Worm (Caenorhabditis elegans): Measurements from ENCODE around the gene larp-1.
A peak's percentile ranks its signal among the peaks of the same experiment; 100 is the strongest.

Gene larp-1

ce11 chrIII:5047175-5047574 lies 29.7 kb upstream of the larp-1 start, which contains the start of gene txbp-3 (continued):
- TF ChIP-seq T20F7.1 (GFP tag; optimal IDR thresholded peaks at IDR 0.05): peak; percentile 25

DNA sequence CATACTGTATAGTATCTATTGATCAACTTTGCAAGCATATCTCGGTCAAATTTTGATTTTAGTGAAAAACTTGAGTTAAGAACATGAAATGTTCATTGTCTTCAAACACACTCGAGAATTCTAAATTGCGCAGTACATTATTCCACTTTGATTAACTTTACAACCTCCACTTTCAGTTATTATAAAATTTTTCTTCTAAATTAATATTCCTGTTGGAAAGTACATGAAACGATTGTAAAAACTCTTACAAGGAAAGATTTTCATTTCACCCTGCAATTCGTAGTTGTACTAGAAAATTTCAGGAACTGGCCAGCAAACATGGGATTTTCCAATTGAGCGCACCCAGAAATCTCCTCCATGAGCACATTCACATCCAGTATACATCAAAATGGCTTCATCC lies 27.3 kb upstream of the larp-1 start, which contains the start of gene C45G9.14:
C45G9.14 (plus strand) TSS at position 301 of the 400 bp plus-strand sequence.
- TF ChIP-seq dmd-6 (GFP tag; IDR thresholded peaks at IDR 0.05) (no peak), ces-1 (GFP tag; optimal IDR thresholded peaks at IDR 0.05) (no peak), daf-16 (GFP tag; optimal IDR thresholded peaks at IDR 0.05) (no peak), daf-16 (tag; optimal IDR thresholded peaks at IDR 0.05) (no peak), egl-27 (tag; optimal IDR thresholded peaks at IDR 0.05) (no peak), mes-2 (tag; optimal IDR thresholded peaks at IDR 0.05; ENCODE audit: poor library complexity, severe bottlenecking) (no peak), Y75B8A.6 (GFP tag; IDR thresholded peaks at IDR 0.05) (no peak), aha-1 (tag) (no peak), attf-4 (tag; optimal IDR thresholded peaks at IDR 0.05) (no peak), tag-97 (GFP tag; IDR thresholded peaks at IDR 0.05) (no peak), fkh-10 (GFP tag; optimal IDR thresholded peaks at IDR 0.05) (no peak), cey-2 (tag; optimal IDR thresholded peaks at IDR 0.05; ENCODE audit: borderline replicate concordance, insufficient read depth) (no peak), lin-15B (tag; optimal IDR thresholded peaks at IDR 0.05) (no peak), mdl-1 (tag; optimal IDR thresholded peaks at IDR 0.05) (no peak), lin-1 (GFP tag; IDR thresholded peaks at IDR 0.05) (no peak), ceh-32 (tag; optimal IDR thresholded peaks at IDR 0.05; ENCODE audit: poor library complexity) (no peak), F37D6.2 (tag; optimal IDR thresholded peaks at IDR 0.05) (no peak), ZK546.5 (tag; optimal IDR thresholded peaks at IDR 0.05) (no peak), nhr-10 (tag; optimal IDR thresholded peaks at IDR 0.05) (no peak), dpl-1 (GFP tag; optimal IDR thresholded peaks at IDR 0.05) (no peak), snpc-1.2 (GFP tag; IDR thresholded peaks at IDR 0.05) (no peak)

ce11 chrIII:5042112-5042511 lies 24.7 kb upstream of the larp-1 start, which contains the start of gene nlp-43:
Gene nlp-43, plus strand, starts transcription at chrIII:5042412.
- TF ChIP-seq spr-1 (tag; optimal IDR thresholded peaks at IDR 0.05) (no peak), mxl-3 (GFP tag; optimal IDR thresholded peaks at IDR 0.05) (no peak), ZK546.5 (tag; optimal IDR thresholded peaks at IDR 0.05) (no peak), ceh-44 (GFP tag; IDR thresholded peaks at IDR 0.05) (no peak), fkh-10 (GFP tag; optimal IDR thresholded peaks at IDR 0.05) (no peak), egl-43 (GFP tag; IDR thresholded peaks at IDR 0.05) (no peak)

DNA sequence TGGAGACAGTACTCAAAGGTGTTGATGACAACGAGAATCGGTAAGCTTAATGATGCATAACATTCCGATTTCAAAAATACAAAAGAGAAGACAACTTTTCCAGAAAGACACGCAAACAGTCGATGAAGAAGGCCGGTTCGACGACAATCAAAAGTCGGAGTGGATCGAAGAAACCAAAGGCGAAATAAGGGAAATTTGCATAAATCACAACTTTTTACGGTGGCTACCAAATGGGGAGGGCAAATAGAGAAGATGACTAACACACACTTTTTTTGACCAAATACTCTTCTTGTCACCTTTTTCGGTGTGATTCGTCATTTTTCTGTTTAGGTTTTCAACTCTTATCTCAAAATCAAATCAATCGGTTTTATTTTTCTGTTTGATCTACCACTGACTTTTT lies 18.7 kb upstream of the larp-1 start, which contains the start of gene C45G9.6:
C45G9.6 (plus strand) TSS at position 301 of the 400 bp plus-strand sequence.
- TF ChIP-seq T20F7.1 (GFP tag; optimal IDR thresholded peaks at IDR 0.05) (no peak), F44E2.7 (GFP tag; IDR thresholded peaks at IDR 0.05) (no peak), ctbp-1 (GFP tag; IDR thresholded peaks at IDR 0.05) (no peak), madf-5 (GFP tag; IDR thresholded peaks at IDR 0.05) (no peak), mdl-1 (tag; optimal IDR thresholded peaks at IDR 0.05) (no peak), nhr-10 (tag; optimal IDR thresholded peaks at IDR 0.05) (no peak), unc-130 (GFP tag; optimal IDR thresholded peaks at IDR 0.05) (no peak), Y75B8A.6 (GFP tag; IDR thresholded peaks at IDR 0.05) (no peak), skn-1 (tag; optimal IDR thresholded peaks at IDR 0.05) (no peak), zfp-2 (tag; optimal IDR thresholded peaks at IDR 0.05) (no peak), spr-1 (tag; optimal IDR thresholded peaks at IDR 0.05) (no peak), F37D6.2 (tag; optimal IDR thresholded peaks at IDR 0.05) (no peak)

ce11 chrIII:5031375-5031836 lies 14.0 kb upstream of the larp-1 start:
- TF ChIP-seq dpl-1 (GFP tag; optimal IDR thresholded peaks at IDR 0.05): peak; percentile 23
- TF ChIP-seq arid-1 (GFP tag; conservative IDR thresholded peaks at IDR 0.05): peak; percentile 92
- TF ChIP-seq mxl-2 (GFP tag; conservative IDR thresholded peaks at IDR 0.05): peak; percentile 70
- TF ChIP-seq hlh-30 (tag; optimal IDR thresholded peaks at IDR 0.05; ENCODE audit: insufficient read depth): peak; percentile 65
- TF ChIP-seq nhr-11 (tag; optimal IDR thresholded peaks at IDR 0.05): peak; percentile 50
- peak; percentile 35 for TF ChIP-seq zfp-2 (tag; optimal IDR thresholded peaks at IDR 0.05)
- TF ChIP-seq hif-1 (tag; optimal IDR thresholded peaks at IDR 0.05): peak; percentile 32 to 48
- TF ChIP-seq nhr-28 (tag; optimal IDR thresholded peaks at IDR 0.05): peak; percentile 31
- peak; percentile 23 for TF ChIP-seq F49E8.2 (tag; optimal IDR thresholded peaks at IDR 0.05; ENCODE audit: borderline replicate concordance)
- TF ChIP-seq tra-1 (GFP tag; IDR thresholded peaks at IDR 0.05): peak; percentile 86
- peak; percentile 84 for TF ChIP-seq F37D6.2 (tag; optimal IDR thresholded peaks at IDR 0.05)
- peak; percentile 86 for TF ChIP-seq ceh-20 (GFP tag; IDR thresholded peaks at IDR 0.05)
- peak; percentile 93 for TF ChIP-seq aha-1 (tag)
- TF ChIP-seq lin-29 (GFP tag; IDR thresholded peaks at IDR 0.05): peak; percentile 66
- peak; percentile 69 for TF ChIP-seq unc-130 (GFP tag; optimal IDR thresholded peaks at IDR 0.05)
- TF ChIP-seq lin-13 (GFP tag; optimal IDR thresholded peaks at IDR 0.05): peak; percentile 63
- peak; percentile 81; the same call in 1 of the 2 replicates for TF ChIP-seq snpc-1.2 (GFP tag; IDR thresholded peaks at IDR 0.05)
